Worm (Caenorhabditis elegans) whole organism, dauer: ENCODE data around the gene rpb-6.

ENCODE experiments used
- unc-62 ChIP-seq: sonication (generic microtip); optimal IDR thresholded peaks from 2 replicates; lab custom pipeline; 2017; ENCODE audit warnings: missing biosample characterization, missing genetic modification reagents, missing genetic modification characterization

Gene rpb-6

ce11 chrII:10547803-10548693 lies 31.1 kb upstream of the rpb-6 start:
- no peak for TF ChIP-seq unc-62 (GFP tag; lab: Kevin White, UChicago)

- no peak for TF ChIP-seq unc-62 (GFP tag; lab: Kevin White, UChicago)
Observed at ce11 chrII:10548778-10549671, 30.2 kb upstream of the rpb-6 start.

ce11 chrII:10550173-10550572 lies 29.0 kb upstream of the rpb-6 start:
- no peak for TF ChIP-seq unc-62 (GFP tag; lab: Kevin White, UChicago)

ce11 chrII:10550872-10551647 lies 28.1 kb upstream of the rpb-6 start:
- no peak for TF ChIP-seq unc-62 (GFP tag; lab: Kevin White, UChicago)

- TF ChIP-seq unc-62 (GFP tag; lab: Kevin White, UChicago), result peak; percentile 36
Observed at ce11 chrII:10551985-10552736, 27.0 kb upstream of the rpb-6 start.

ce11 chrII:10553377-10554045 lies 25.7 kb upstream of the rpb-6 start:
- no peak for TF ChIP-seq unc-62 (GFP tag; lab: Kevin White, UChicago)

ce11 chrII:10554046-10554399 lies 25.2 kb upstream of the rpb-6 start:
- no peak for TF ChIP-seq unc-62 (GFP tag; lab: Kevin White, UChicago)

ce11 chrII:10554972-10555371 lies 24.2 kb upstream of the rpb-6 start, which contains the start of gene mnk-1:
Gene mnk-1 (minus strand): TSS chrII:10555044.
- TF ChIP-seq unc-62 (GFP tag; lab: Kevin White, UChicago), result no peak

ce11 chrII:10555484-10556075 lies 23.6 kb upstream of the rpb-6 start:
- no peak for TF ChIP-seq unc-62 (GFP tag; lab: Kevin White, UChicago)

- TF ChIP-seq unc-62 (GFP tag; lab: Kevin White, UChicago), result no peak
Observed at ce11 chrII:10556550-10557205, 22.5 kb upstream of the rpb-6 start.

ce11 chrII:10557206-10557574 lies 22.0 kb upstream of the rpb-6 start:
- TF ChIP-seq unc-62 (GFP tag; lab: Kevin White, UChicago), result no peak

- no peak for TF ChIP-seq unc-62 (GFP tag; lab: Kevin White, UChicago)
Observed at ce11 chrII:10558345-10558744, 20.8 kb upstream of the rpb-6 start.

ce11 chrII:10558962-10559415 lies 20.2 kb upstream of the rpb-6 start:
- no peak for TF ChIP-seq unc-62 (GFP tag; lab: Kevin White, UChicago)
